Fruit fly (Drosophila melanogaster) whole organism, pupa: ENCODE data around the gene CLS.

Source experiments
- CG12605 ChIP-seq: fragments of 200-800 bp; sonication (Bioruptor generic); IDR thresholded peaks from 2 replicates; pipeline ENCODE4 v1.3.6; 2022; ENCODE audit warnings: missing biosample characterization, missing genetic modification characterization
- Pif1A ChIP-seq: fragments of 200-800 bp; sonication (Bioruptor generic); optimal IDR thresholded peaks from 3 replicates; lab custom pipeline; 2016; ENCODE audit warnings: missing biosample characterization, missing genetic modification characterization

DNA sequence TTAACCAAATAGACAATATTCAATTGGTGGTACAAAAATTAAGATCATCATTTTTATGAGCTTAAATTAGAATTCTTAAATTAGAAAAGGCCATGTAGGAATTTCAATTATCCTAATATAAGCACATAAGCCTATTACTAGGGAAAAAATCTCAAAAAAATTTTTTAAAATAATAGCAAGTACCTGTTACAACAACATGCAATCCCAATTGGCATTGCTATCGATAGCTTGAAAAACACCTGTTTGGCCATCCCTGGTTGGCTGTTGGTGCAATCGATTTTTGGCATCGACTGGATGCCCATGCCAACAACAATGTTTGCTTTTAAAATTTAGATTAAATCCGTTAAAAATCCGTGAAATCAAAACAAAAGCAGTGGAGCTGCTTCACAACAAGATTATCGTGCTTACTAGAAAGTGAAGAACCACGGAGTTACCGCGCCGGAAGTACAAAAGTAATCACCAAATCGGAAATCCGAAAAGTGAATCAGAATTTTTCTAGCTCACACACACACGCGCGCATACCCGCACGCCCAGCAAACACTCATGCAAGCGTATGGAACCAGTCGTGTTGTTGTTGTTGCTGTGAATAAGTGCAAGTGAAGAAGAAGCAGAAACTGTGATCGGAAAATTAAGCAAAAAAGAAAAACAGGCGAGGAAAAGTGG is 25.5 kb downstream of the CLS start, which contains the start of gene RASSF8:
- TF ChIP-seq CG12605 (GFP tag; lab: Robert Waterston, UW) (no peak; the same call in 1 of the 2 replicates), Pif1A (peak; percentile 1)
